Fruit fly (Drosophila melanogaster): ENCODE data around the gene Alg13.

Alg13 gene

dm6 chr3R:29159620-29160019 is 21.2 kb upstream of the Alg13 start:
- TF ChIP-seq vvl (GFP tag; IDR thresholded peaks at IDR 0.05) (0 out of 2 replicates have a peak, but pooled peaks have one; percentile 23), CG6689 (GFP tag; IDR thresholded peaks at IDR 0.05) (no peak), sim (GFP tag; IDR thresholded peaks at IDR 0.05) (no peak), phol (tag; optimal IDR thresholded peaks at IDR 0.05) (no peak), salm (tag; optimal IDR thresholded peaks at IDR 0.05) (no peak), CG10979 (tag; optimal IDR thresholded peaks at IDR 0.05) (no peak), wdn (GFP tag; IDR thresholded peaks at IDR 0.05) (no peak), sens (GFP tag) (peak; percentile 7)

- TF ChIP-seq CG8290 (GFP tag; optimal IDR thresholded peaks at IDR 0.05), result no peak
- TF ChIP-seq CG8290 (tag; optimal IDR thresholded peaks at IDR 0.05), result no peak
- no peak for TF ChIP-seq TFAM (GFP tag; optimal IDR thresholded peaks at IDR 0.05)
- no peak for TF ChIP-seq ewg (GFP tag; optimal IDR thresholded peaks at IDR 0.05)
- peak; percentile 81 for TF ChIP-seq CG34376 (GFP tag; optimal IDR thresholded peaks at IDR 0.05)
- TF ChIP-seq CG7839 (tag; optimal IDR thresholded peaks at IDR 0.05), result no peak
- no peak for TF ChIP-seq Blimp-1 (GFP tag; optimal IDR thresholded peaks at IDR 0.05)
- no peak for TF ChIP-seq Dll (GFP tag; IDR thresholded peaks at IDR 0.05; ENCODE audit: partially characterized antibody)
- no peak for TF ChIP-seq Hey (tag; optimal IDR thresholded peaks at IDR 0.05)
- no peak for TF ChIP-seq E2f2 (GFP tag; IDR thresholded peaks at IDR 0.05)
- no peak for TF ChIP-seq Oaz (GFP tag; IDR thresholded peaks at IDR 0.05)
- no peak for TF ChIP-seq Sox102F (GFP tag; optimal IDR thresholded peaks at IDR 0.05)
- TF ChIP-seq CG11696 (GFP tag; IDR thresholded peaks at IDR 0.05), result no peak
- TF ChIP-seq grn (GFP tag; optimal IDR thresholded peaks at IDR 0.05), result peak; percentile 56
- TF ChIP-seq her (GFP tag; optimal IDR thresholded peaks at IDR 0.05), result no peak
- no peak for TF ChIP-seq Meics (GFP tag; optimal IDR thresholded peaks at IDR 0.05)
- TF ChIP-seq lilli (GFP tag; optimal IDR thresholded peaks at IDR 0.05), result no peak
- no peak for TF ChIP-seq CG3065 (GFP tag; optimal IDR thresholded peaks at IDR 0.05)
- no peak for TF ChIP-seq CG32767 (GFP tag; IDR thresholded peaks at IDR 0.05)
- TF ChIP-seq ase (GFP tag; IDR thresholded peaks at IDR 0.05), result no peak
- 0 out of 4 replicates have a peak, but pooled peaks have one; percentile 8 for TF ChIP-seq chinmo (GFP tag; IDR thresholded peaks at IDR 0.05; ENCODE audit: partially characterized antibody)
- no peak for TF ChIP-seq Elba2 (GFP tag; optimal IDR thresholded peaks at IDR 0.05)
- no peak for TF ChIP-seq knrl (GFP tag; IDR thresholded peaks at IDR 0.05; ENCODE audit: partially characterized antibody)
- TF ChIP-seq CG32772 (GFP tag; IDR thresholded peaks at IDR 0.05), result no peak
- no peak for TF ChIP-seq D19A (tag; optimal IDR thresholded peaks at IDR 0.05)
- TF ChIP-seq tna (GFP tag; IDR thresholded peaks at IDR 0.05; ENCODE audit: partially characterized antibody), result no peak
- no peak for TF ChIP-seq CG11504 (tag; optimal IDR thresholded peaks at IDR 0.05)
- TF ChIP-seq dan (GFP tag; IDR thresholded peaks at IDR 0.05), result no peak
- no peak for TF ChIP-seq CG12942 (GFP tag; optimal IDR thresholded peaks at IDR 0.05)
- TF ChIP-seq BEAF-32 (GFP tag; optimal IDR thresholded peaks at IDR 0.05), result no peak
- TF ChIP-seq sug (tag; optimal IDR thresholded peaks at IDR 0.05), result peak; percentile 83
- no peak for TF ChIP-seq CTCF (GFP tag; optimal IDR thresholded peaks at IDR 0.05)
- TF ChIP-seq CG30020 (tag; optimal IDR thresholded peaks at IDR 0.05), result no peak
- no peak for TF ChIP-seq ham (GFP tag; IDR thresholded peaks at IDR 0.05)
- no peak for TF ChIP-seq CG7556 (GFP tag; optimal IDR thresholded peaks at IDR 0.05)
- TF ChIP-seq Hmx (GFP tag; optimal IDR thresholded peaks at IDR 0.05), result no peak
- TF ChIP-seq GATAe (GFP tag; conservative IDR thresholded peaks at IDR 0.05), result peak; percentile 35; the same call in 1 of the 2 replicates
- no peak for TF ChIP-seq pzg (GFP tag; optimal IDR thresholded peaks at IDR 0.05)
- no peak for TF ChIP-seq Hsf (GFP tag; optimal IDR thresholded peaks at IDR 0.05)
- no peak for TF ChIP-seq lmd (GFP tag; IDR thresholded peaks at IDR 0.05)
- TF ChIP-seq CG10321 (GFP tag; IDR thresholded peaks at IDR 0.05), result no peak
- TF ChIP-seq Med (GFP tag), result no peak
- TF ChIP-seq CG17186 (GFP tag; optimal IDR thresholded peaks at IDR 0.05), result no peak
- no peak for TF ChIP-seq CG10209 (GFP tag; optimal IDR thresholded peaks at IDR 0.05)
These were observed 20.3 kb upstream of the Alg13 start for dm6 chr3R:29158721-29159120.
